Fruit fly (Drosophila melanogaster) whole organism, embryonic: Measurements from ENCODE around the gene CG17027.

Source experiments
- Bteb2 ChIP-seq: fragments of 200-800 bp; sonication (Bioruptor generic); optimal IDR thresholded peaks from 2 replicates; lab custom pipeline; 2016; ENCODE audit warnings: missing biosample characterization, missing genetic modification characterization
- CG10321 ChIP-seq: fragments of 200-800 bp; sonication (Bioruptor generic); IDR thresholded peaks from 2 replicates; pipeline ENCODE4 v1.3.6; 2022; ENCODE audit warnings: missing biosample characterization, missing genetic modification characterization
- CG10462 ChIP-seq: fragments of 200-800 bp; sonication (Bioruptor generic); optimal IDR thresholded peaks from 2 replicates; lab custom pipeline; 2016; ENCODE audit warnings: missing biosample characterization, missing genetic modification characterization
- CG13624 ChIP-seq: fragments of 200-800 bp; sonication (Bioruptor generic); optimal IDR thresholded peaks from 2 replicates; lab custom pipeline; 2016; ENCODE audit warnings: missing biosample characterization, missing genetic modification characterization
- CG14050 ChIP-seq: fragments of 200-800 bp; sonication (Bioruptor generic); IDR thresholded peaks from 3 replicates; pipeline ENCODE4 v1.3.6; 2022; ENCODE audit warnings: missing biosample characterization, missing genetic modification characterization
- CG15073 ChIP-seq: fragments of 200-800 bp; sonication (Bioruptor generic); optimal IDR thresholded peaks from 2 replicates; lab custom pipeline; 2016; ENCODE audit warnings: missing biosample characterization, missing genetic modification characterization
- CG16863 ChIP-seq: fragments of 200-800 bp; sonication (Bioruptor generic); optimal IDR thresholded peaks from 3 replicates; lab custom pipeline; 2016; ENCODE audit warnings: missing biosample characterization, missing genetic modification characterization
- CG17359 ChIP-seq: fragments of 200-800 bp; sonication (Bioruptor generic); optimal IDR thresholded peaks from 3 replicates; lab custom pipeline; 2018; ENCODE audit warnings: missing biosample characterization, mild to moderate bottlenecking, missing genetic modification characterization, moderate library complexity
- CG17361 ChIP-seq: fragments of 200-800 bp; sonication (Bioruptor generic); IDR thresholded peaks from 3 replicates; pipeline ENCODE4 v1.3.6; 2022; ENCODE audit warnings: missing biosample characterization, missing genetic modification characterization
- CG30431 ChIP-seq: fragments of 200-800 bp; sonication (Bioruptor generic); optimal IDR thresholded peaks from 2 replicates; lab custom pipeline; 2017; ENCODE audit warnings: missing biosample characterization, missing genetic modification characterization
- CG31441 ChIP-seq: fragments of 200-800 bp; sonication (Bioruptor generic); IDR thresholded peaks from 2 replicates; pipeline ENCODE4 v1.3.6; 2022; ENCODE audit warnings: missing biosample characterization, missing genetic modification characterization
- CG3838 ChIP-seq: fragments of 200-800 bp; sonication (Bioruptor generic); optimal IDR thresholded peaks from 3 replicates; lab custom pipeline; 2016; ENCODE audit warnings: missing biosample characterization, missing genetic modification characterization
- CG6689 ChIP-seq: fragments of 200-800 bp; sonication (Bioruptor generic); IDR thresholded peaks from 2 replicates; pipeline ENCODE4 v1.3.6; 2022; ENCODE audit warnings: missing biosample characterization, missing genetic modification characterization
- CG6765 ChIP-seq: fragments of 200-800 bp; sonication (Bioruptor generic); optimal IDR thresholded peaks from 3 replicates; lab custom pipeline; 2017; ENCODE audit warnings: missing biosample characterization, mild to moderate bottlenecking, missing genetic modification characterization
- CG7556 ChIP-seq: fragments of 200-800 bp; sonication (Bioruptor generic); optimal IDR thresholded peaks from 2 replicates; lab custom pipeline; 2017; ENCODE audit warnings: missing biosample characterization, mild to moderate bottlenecking, missing genetic modification characterization
- CG8478 ChIP-seq: fragments of >200 bp; optimal IDR thresholded peaks from 2 replicates; lab custom pipeline; 2018
- CG8765 ChIP-seq: fragments of 200-800 bp; sonication (Bioruptor generic); IDR thresholded peaks from 2 replicates; pipeline ENCODE4 v1.3.6; 2022; ENCODE audit warnings: missing biosample characterization, missing genetic modification characterization
- CG8944 ChIP-seq: fragments of 200-800 bp; sonication (Bioruptor generic); optimal IDR thresholded peaks from 3 replicates; lab custom pipeline; 2016; ENCODE audit warnings: missing biosample characterization, missing genetic modification characterization
- Chrac-16 ChIP-seq: fragments of 200-800 bp; sonication (Bioruptor generic); optimal IDR thresholded peaks from 3 replicates; lab custom pipeline; 2016; ENCODE audit warnings: missing biosample characterization, missing genetic modification characterization
- CrebB ChIP-seq: fragments of 200-800 bp; sonication (Bioruptor generic); optimal IDR thresholded peaks from 3 replicates; lab custom pipeline; 2018; ENCODE audit warnings: missing biosample characterization, mild to moderate bottlenecking, missing genetic modification characterization
- E2f1 ChIP-seq: fragments of 200-800 bp; sonication (Bioruptor generic); IDR thresholded peaks from 2 replicates; pipeline ENCODE4 v1.3.6; 2022; ENCODE audit warnings: missing biosample characterization, missing genetic modification characterization
- E2f2 ChIP-seq: fragments of 200-800 bp; sonication (Bioruptor generic); IDR thresholded peaks from 2 replicates; pipeline ENCODE4 v1.3.6; 2022; ENCODE audit warnings: missing biosample characterization, missing genetic modification characterization
- ERR ChIP-seq: fragments of 200-800 bp; sonication (Bioruptor generic); optimal IDR thresholded peaks from 2 replicates; lab custom pipeline; 2016; ENCODE audit warnings: missing biosample characterization, missing genetic modification characterization
- Fer2 ChIP-seq: fragments of 200-800 bp; sonication (Bioruptor generic); optimal IDR thresholded peaks from 2 replicates; lab custom pipeline; 2018; ENCODE audit warnings: missing biosample characterization, mild to moderate bottlenecking, missing genetic modification characterization, moderate library complexity
- Gsc ChIP-seq: fragments of 200-800 bp; sonication (Bioruptor generic); IDR thresholded peaks from 2 replicates; pipeline ENCODE4 v1.3.6; 2022; ENCODE audit warnings: missing biosample characterization, missing genetic modification characterization
- Hey ChIP-seq: fragments of 200-800 bp; sonication (Bioruptor generic); optimal IDR thresholded peaks from 3 replicates; lab custom pipeline; 2018; ENCODE audit warnings: missing biosample characterization, mild to moderate bottlenecking, missing genetic modification characterization
- HmgD ChIP-seq: fragments of 200-800 bp; sonication (Bioruptor generic); optimal IDR thresholded peaks from 3 replicates; lab custom pipeline; 2016; ENCODE audit warnings: missing biosample characterization, missing genetic modification characterization
- Hmr ChIP-seq: fragments of 200-800 bp; sonication (Bioruptor generic); optimal IDR thresholded peaks from 3 replicates; lab custom pipeline; 2017; ENCODE audit warnings: mild to moderate bottlenecking, missing biosample characterization, missing genetic modification reagents, missing genetic modification characterization
- Hsf ChIP-seq: fragments of 200-800 bp; sonication (Bioruptor generic); optimal IDR thresholded peaks from 3 replicates; lab custom pipeline; 2016; ENCODE audit warnings: missing biosample characterization, missing genetic modification characterization
- Lim3 ChIP-seq: fragments of 200-800 bp; sonication (Bioruptor generic); IDR thresholded peaks from 2 replicates; pipeline ENCODE4 v1.3.6; 2022; ENCODE audit warnings: missing biosample characterization, missing genetic modification characterization
- MESR4 ChIP-seq: fragments of 200-800 bp; sonication (Bioruptor generic); optimal IDR thresholded peaks from 2 replicates; lab custom pipeline; 2018; ENCODE audit warnings: missing biosample characterization, mild to moderate bottlenecking, missing genetic modification characterization, moderate library complexity
- Optix ChIP-seq: fragments of 200-800 bp; sonication (Bioruptor generic); IDR thresholded peaks from 3 replicates; pipeline ENCODE4 v1.3.6; 2022; ENCODE audit warnings: missing biosample characterization, missing genetic modification characterization
- Rfx ChIP-seq: fragments of 200-800 bp; sonication (Bioruptor generic); IDR thresholded peaks from 2 replicates; pipeline ENCODE4 v1.3.6; 2022; ENCODE audit warnings: missing biosample characterization, missing genetic modification characterization
- Sry-β ChIP-seq: fragments of 200-800 bp; sonication (Bioruptor generic); optimal IDR thresholded peaks from 2 replicates; lab custom pipeline; 2018; ENCODE audit warnings: missing biosample characterization, mild to moderate bottlenecking, missing genetic modification characterization, moderate library complexity
- ara ChIP-seq: fragments of 200-800 bp; sonication (Bioruptor generic); IDR thresholded peaks from 2 replicates; pipeline ENCODE4 v1.3.6; 2022; ENCODE audit warnings: missing biosample characterization, missing genetic modification characterization
- ci ChIP-seq: fragments of 200-800 bp; sonication (Bioruptor generic); IDR thresholded peaks from 3 replicates; pipeline ENCODE4 v1.3.6; 2022; ENCODE audit warnings: missing biosample characterization, missing genetic modification characterization
- dmrt11E ChIP-seq: fragments of 200-800 bp; sonication (Bioruptor generic); optimal IDR thresholded peaks from 3 replicates; lab custom pipeline; 2018; ENCODE audit warnings: missing biosample characterization, mild to moderate bottlenecking, missing genetic modification characterization, moderate library complexity
- gcm ChIP-seq: fragments of 200-800 bp; sonication (Bioruptor generic); optimal IDR thresholded peaks from 2 replicates; lab custom pipeline; 2019; ENCODE audit warnings: missing biosample characterization, mild to moderate bottlenecking, missing genetic modification characterization, moderate library complexity
- gsb-n ChIP-seq: fragments of 200-800 bp; sonication (Bioruptor generic); optimal IDR thresholded peaks from 3 replicates; lab custom pipeline; 2018; ENCODE audit warnings: missing biosample characterization, mild to moderate bottlenecking, missing genetic modification characterization
- mam ChIP-seq: fragments of 200-800 bp; sonication (Bioruptor generic); optimal IDR thresholded peaks from 3 replicates; lab custom pipeline; 2016; ENCODE audit warnings: missing biosample characterization, missing genetic modification characterization
- pb ChIP-seq: fragments of 200-800 bp; sonication (Bioruptor generic); optimal IDR thresholded peaks from 3 replicates; lab custom pipeline; 2016; ENCODE audit warnings: missing biosample characterization, missing genetic modification characterization
- pros ChIP-seq: fragments of 200-800 bp; sonication (Bioruptor generic); optimal IDR thresholded peaks from 3 replicates; lab custom pipeline; 2019; ENCODE audit warnings: missing biosample characterization, mild to moderate bottlenecking, missing genetic modification characterization, moderate library complexity
- pzg ChIP-seq: fragments of 200-800 bp; sonication (Bioruptor generic); optimal IDR thresholded peaks from 3 replicates; lab custom pipeline; 2018; ENCODE audit warnings: missing biosample characterization, mild to moderate bottlenecking, missing genetic modification characterization, moderate library complexity
- row ChIP-seq: fragments of 200-800 bp; sonication (Bioruptor generic); IDR thresholded peaks from 3 replicates; pipeline ENCODE4 v1.3.6; 2022; ENCODE audit warnings: missing biosample characterization, missing genetic modification characterization
- sc ChIP-seq, 3 experiments: fragments of >200 bp in 2 of 3; fragments of 200-800 bp in 1 of 3; sonication (Bioruptor generic) in 1 of 3; optimal IDR thresholded peaks; 2 replicates in 2 of 3; 3 replicates in 1 of 3; lab custom pipeline; 2017; ENCODE audit warnings: mild to moderate bottlenecking in 1 of 3, missing biosample characterization in 1 of 3, missing genetic modification characterization in 1 of 3, missing genetic modification reagents in 1 of 3
- schlank ChIP-seq: fragments of 200-800 bp; sonication (Bioruptor generic); optimal IDR thresholded peaks from 2 replicates; lab custom pipeline; 2018; ENCODE audit warnings: missing biosample characterization, mild to moderate bottlenecking, missing genetic modification characterization
- sens ChIP-seq: fragments of 200-800 bp; sonication (Bioruptor generic); peaks from one replicate; lab custom pipeline; 2016; ENCODE audit warnings: missing biosample characterization, missing genetic modification characterization
- sima ChIP-seq: fragments of 200-800 bp; sonication (Bioruptor generic); optimal IDR thresholded peaks from 2 replicates; lab custom pipeline; 2016; ENCODE audit warnings: missing biosample characterization, missing genetic modification characterization
- sr ChIP-seq: fragments of 200-800 bp; sonication (Bioruptor generic); IDR thresholded peaks from 3 replicates; pipeline ENCODE4 v1.3.6; 2022; ENCODE audit warnings: missing biosample characterization, missing genetic modification characterization
- trem ChIP-seq: fragments of 200-800 bp; optimal IDR thresholded peaks from 3 replicates; lab custom pipeline; 2019; ENCODE audit warnings: missing biosample characterization, mild to moderate bottlenecking, missing genetic modification characterization, moderate library complexity
- unc-4 ChIP-seq: fragments of 200-800 bp; sonication (Bioruptor generic); IDR thresholded peaks from 2 replicates; pipeline ENCODE4 v1.3.6; 2022; ENCODE audit warnings: missing biosample characterization, missing genetic modification characterization; ENCODE audit not compliant: partially characterized antibody
- wek ChIP-seq: fragments of 200-800 bp; sonication (Bioruptor generic); optimal IDR thresholded peaks from 3 replicates; lab custom pipeline; 2018; ENCODE audit warnings: missing biosample characterization, mild to moderate bottlenecking, missing genetic modification characterization, moderate library complexity

The CG17027 gene

DNA sequence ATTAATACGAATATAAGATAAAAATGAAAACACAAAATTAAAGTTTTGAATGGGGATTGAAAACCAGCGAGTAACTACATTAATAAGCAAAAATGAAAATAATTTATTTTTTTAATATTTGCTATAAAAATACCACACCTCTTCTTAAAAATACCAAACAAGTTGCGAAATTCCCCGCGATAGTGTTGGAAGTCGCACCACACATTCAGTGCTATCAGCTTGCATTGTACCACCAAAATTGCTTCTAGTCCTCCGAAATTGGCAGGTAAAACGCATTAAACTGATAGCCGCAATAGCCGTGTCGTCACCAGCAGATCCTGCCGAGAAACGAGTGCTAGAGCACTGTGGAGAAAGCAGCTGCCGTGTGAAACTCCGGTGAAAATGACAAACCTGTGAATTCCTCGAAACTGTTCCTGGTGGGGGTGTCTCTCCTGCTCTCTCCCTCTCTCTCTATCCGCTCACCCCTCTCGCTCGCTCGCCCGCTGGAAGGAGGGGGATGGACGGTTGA is 8.2 kb downstream of the CG17027 start, which contains the start of gene Hip14 (continued):
- TF ChIP-seq CG17361 (GFP tag; lab: Robert Waterston, UW): 0 out of 3 replicates have a peak, but pooled peaks have one; percentile 36
- 0 out of 3 replicates have a peak, but pooled peaks have one; percentile 39 for TF ChIP-seq row
- TF ChIP-seq E2f1 (GFP tag; lab: Robert Waterston, UW): no peak
- TF ChIP-seq CG8944 (GFP tag; lab: Kevin White, UChicago): no peak
- TF ChIP-seq pb (GFP tag; lab: Kevin White, UChicago): no peak
- TF ChIP-seq Gsc (GFP tag; lab: Robert Waterston, UW): no peak
- TF ChIP-seq CG31441 (GFP tag; lab: Robert Waterston, UW): peak; percentile 63
- TF ChIP-seq E2f2 (GFP tag; lab: Robert Waterston, UW): no peak
- peak; percentile 10 for TF ChIP-seq ERR (GFP tag; lab: Kevin White, UChicago)
- no peak for TF ChIP-seq Lim3 (GFP tag; lab: Robert Waterston, UW)
- TF ChIP-seq Hey (tag; lab: Kevin White, UChicago): no peak
- no peak for TF ChIP-seq Bteb2
- no peak for TF ChIP-seq CG6689
- no peak for TF ChIP-seq CG14050 (GFP tag; lab: Robert Waterston, UW)
- TF ChIP-seq CG16863: no peak
- no peak for TF ChIP-seq sima (GFP tag; lab: Kevin White, UChicago)
- no peak for TF ChIP-seq CG3838 (GFP tag; lab: Kevin White, UChicago)
- TF ChIP-seq dmrt11E: no peak
- peak; percentile 10 for TF ChIP-seq CrebB (tag; lab: Kevin White, UChicago)
- TF ChIP-seq MESR4 (GFP tag; lab: Kevin White, UChicago): peak; percentile 98
- TF ChIP-seq Chrac-16 (GFP tag; lab: Kevin White, UChicago): no peak
- TF ChIP-seq sc (optimal IDR thresholded peaks at IDR 0.05; lab: Kevin White, UChicago): no peak
- no peak for TF ChIP-seq sc (GFP tag; optimal IDR thresholded peaks at IDR 0.05; lab: Kevin White, UChicago)
- TF ChIP-seq CG8765 (GFP tag; lab: Robert Waterston, UW): no peak
- no peak for TF ChIP-seq mam (GFP tag; lab: Kevin White, UChicago)
- no peak for TF ChIP-seq Sry-β
- TF ChIP-seq pzg (GFP tag; lab: Kevin White, UChicago): peak; percentile 52
- no peak for TF ChIP-seq Fer2 (tag; lab: Kevin White, UChicago)
- no peak for TF ChIP-seq schlank (tag; lab: Kevin White, UChicago)
- no peak for TF ChIP-seq wek (GFP tag; lab: Kevin White, UChicago)
- TF ChIP-seq CG6765 (GFP tag; lab: Kevin White, UChicago): no peak
- no peak for TF ChIP-seq gsb-n
- 0 out of 2 replicates have a peak, but pooled peaks have one; percentile 20 for TF ChIP-seq ara (GFP tag; lab: Robert Waterston, UW)
- no peak for TF ChIP-seq HmgD (GFP tag; lab: Kevin White, UChicago)
- peak; percentile 64 for TF ChIP-seq trem
- TF ChIP-seq CG17359 (tag; lab: Kevin White, UChicago): no peak
- no peak for TF ChIP-seq CG10462 (GFP tag; lab: Kevin White, UChicago)
- TF ChIP-seq sens (GFP tag; lab: Kevin White, UChicago): peak; percentile 86
- no peak for TF ChIP-seq Rfx (GFP tag; lab: Robert Waterston, UW)
- TF ChIP-seq CG7556 (GFP tag; lab: Kevin White, UChicago): peak; percentile 23
- TF ChIP-seq sr (GFP tag; lab: Robert Waterston, UW): no peak
- TF ChIP-seq pros (GFP tag; lab: Kevin White, UChicago): no peak
- TF ChIP-seq CG30431: no peak
- peak; percentile 58 for TF ChIP-seq CG8478 (lab: Kevin White, UChicago)
- TF ChIP-seq unc-4 (GFP tag; lab: Robert Waterston, UW): peak; percentile 42; the same call in 1 of the 2 replicates
- peak; percentile 62; the same call in 2 of the 3 replicates for TF ChIP-seq ci (GFP tag; lab: Robert Waterston, UW)
- no peak for TF ChIP-seq CG13624
- TF ChIP-seq CG15073 (GFP tag; lab: Kevin White, UChicago): no peak
- TF ChIP-seq CG10321 (GFP tag; lab: Robert Waterston, UW): no peak
- TF ChIP-seq gcm (GFP tag; lab: Kevin White, UChicago): no peak
- no peak for TF ChIP-seq Hmr (GFP tag; lab: Kevin White, UChicago)
- no peak for TF ChIP-seq Optix
- no peak for TF ChIP-seq Hsf (GFP tag; lab: Kevin White, UChicago)
